Fruit fly (Drosophila melanogaster) ovary, adult (tissue): ENCODE measurements around the gene CG14989.

Source experiments
- CG17801 ChIP-seq: fragments of 200-800 bp; optimal IDR thresholded peaks from 2 replicates; lab custom pipeline; 2019; ENCODE audit warnings: missing biosample characterization, mild to moderate bottlenecking, missing genetic modification characterization, moderate library complexity; ENCODE audit not compliant: partially characterized antibody

Gene CG14989

dm6 chr3L:4071561-4072049 is 15.8 kb upstream of the CG14989 start, which contains the start of gene wit:
TSS of gene wit (minus strand) at chr3L:4071717.
- TF ChIP-seq CG17801 (GFP tag; lab: Kevin White, UChicago): peak; percentile 66

- TF ChIP-seq CG17801 (GFP tag; lab: Kevin White, UChicago): no peak
These were observed 14.7 kb upstream of the CG14989 start for dm6 chr3L:4072717-4073116.

- no peak for TF ChIP-seq CG17801 (GFP tag; lab: Kevin White, UChicago)
These were observed 13.6 kb upstream of the CG14989 start, which contains the start of gene Faa for dm6 chr3L:4073755-4074154. TSS of gene Faa (minus strand) at chr3L:4073954.

- TF ChIP-seq CG17801 (GFP tag; lab: Kevin White, UChicago): no peak
These were observed 10.5 kb upstream of the CG14989 start for dm6 chr3L:4076907-4077306.

dm6 chr3L:4080278-4080677 is 7.1 kb upstream of the CG14989 start:
- TF ChIP-seq CG17801 (GFP tag; lab: Kevin White, UChicago): no peak

- no peak for TF ChIP-seq CG17801 (GFP tag; lab: Kevin White, UChicago)
These were observed 6.1 kb upstream of the CG14989 start for dm6 chr3L:4081243-4081642.

- no peak for TF ChIP-seq CG17801 (GFP tag; lab: Kevin White, UChicago)
These were observed 3.9 kb upstream of the CG14989 start for dm6 chr3L:4083442-4083841.

dm6 chr3L:4085867-4086266 is 1.5 kb upstream of the CG14989 start:
- TF ChIP-seq CG17801 (GFP tag; lab: Kevin White, UChicago): no peak

- no peak for TF ChIP-seq CG17801 (GFP tag; lab: Kevin White, UChicago)
These were observed 1.4 kb downstream of the CG14989 start, which contains the start of gene Gad1 for dm6 chr3L:4088694-4089190. TSS of gene Gad1 (minus strand) at chr3L:4088744.

dm6 chr3L:4092705-4093257 is 5.4 kb downstream of the CG14989 start, which contains the start of gene CG14990:
TSS of gene CG14990 (plus strand) at chr3L:4093207.
- TF ChIP-seq CG17801 (GFP tag; lab: Kevin White, UChicago): no peak

- no peak for TF ChIP-seq CG17801 (GFP tag; lab: Kevin White, UChicago)
These were observed 9.2 kb downstream of the CG14989 start for dm6 chr3L:4096546-4096945.

- TF ChIP-seq CG17801 (GFP tag; lab: Kevin White, UChicago): no peak
These were observed 11.8 kb downstream of the CG14989 start for dm6 chr3L:4099194-4099593.

- peak; percentile 72 for TF ChIP-seq CG17801 (GFP tag; lab: Kevin White, UChicago)
These were observed 15.3 kb downstream of the CG14989 start, which contains the start of gene CG14995 for dm6 chr3L:4102496-4103257. TSS of gene CG14995 (minus strand) at chr3L:4103256.

dm6 chr3L:4103258-4104247 is 16.2 kb downstream of the CG14989 start, which contains the start of gene Fit1:
TSS of gene Fit1 (plus strand) at chr3L:4103564.
- TF ChIP-seq CG17801 (GFP tag; lab: Kevin White, UChicago): peak; percentile 35
